Worm (Caenorhabditis elegans): ENCODE data around the gene alh-9.

ce11 chrIII:5813501-5813900 is 42.3 kb upstream of the alh-9 start:
- TF ChIP-seq tlf-1 (GFP tag; optimal IDR thresholded peaks at IDR 0.05) (no peak), B0035.1 (tag; optimal IDR thresholded peaks at IDR 0.05) (no peak), snpc-1.3 (tag; optimal IDR thresholded peaks at IDR 0.05; ENCODE audit: insufficient read depth) (no peak), dpl-1 (GFP tag; optimal IDR thresholded peaks at IDR 0.05) (no peak), unc-62 (GFP tag; optimal IDR thresholded peaks at IDR 0.05) (peak; percentile 6), tbx-9 (tag; optimal IDR thresholded peaks at IDR 0.05; ENCODE audit: borderline replicate concordance) (no peak), lag-1 (GFP tag; IDR thresholded peaks at IDR 0.05) (no peak), F57A8.1 (GFP tag; optimal IDR thresholded peaks at IDR 0.05) (no peak), lin-35 (GFP tag; optimal IDR thresholded peaks at IDR 0.05) (no peak), F10E7.11 (tag; optimal IDR thresholded peaks at IDR 0.05) (no peak), pha-4 (tag; optimal IDR thresholded peaks at IDR 0.05) (no peak)

Measured in whole organism, young adult.